Fruit fly (Drosophila melanogaster) whole organism, pupa: ENCODE data around the gene CG14147.

Experiments
- CG10348 ChIP-seq: fragments of 200-800 bp; sonication (Bioruptor generic); IDR thresholded peaks from 2 replicates; pipeline ENCODE4 v1.3.6; 2022; ENCODE audit warnings: missing biosample characterization, missing genetic modification characterization
- CG12605 ChIP-seq: fragments of 200-800 bp; sonication (Bioruptor generic); IDR thresholded peaks from 2 replicates; pipeline ENCODE4 v1.3.6; 2022; ENCODE audit warnings: missing biosample characterization, missing genetic modification characterization
- CG13204 ChIP-seq: fragments of 200-800 bp; sonication (Bioruptor generic); optimal IDR thresholded peaks from 2 replicates; lab custom pipeline; 2018; ENCODE audit warnings: missing biosample characterization, mild to moderate bottlenecking, missing genetic modification characterization, moderate library complexity
- CG14655 ChIP-seq: fragments of 200-800 bp; sonication (Bioruptor generic); optimal IDR thresholded peaks from 3 replicates; lab custom pipeline; 2017; ENCODE audit warnings: mild to moderate bottlenecking, missing biosample characterization, missing genetic modification reagents, missing genetic modification characterization
- CG15710 ChIP-seq: fragments of 200-800 bp; sonication (Bioruptor generic); optimal IDR thresholded peaks from 2 replicates; lab custom pipeline; 2018; ENCODE audit warnings: missing biosample characterization, mild to moderate bottlenecking, missing genetic modification characterization, moderate library complexity
- CG17806 ChIP-seq: fragments of 200-800 bp; sonication (Bioruptor generic); optimal IDR thresholded peaks from 2 replicates; lab custom pipeline; 2018; ENCODE audit warnings: missing biosample characterization, mild to moderate bottlenecking, missing genetic modification characterization, moderate library complexity
- CG32121 ChIP-seq: fragments of 200-800 bp; sonication (Bioruptor generic); IDR thresholded peaks from 2 replicates; pipeline ENCODE4 v1.3.6; 2022; ENCODE audit warnings: missing biosample characterization, missing genetic modification characterization
- CG34367 ChIP-seq: fragments of 200-800 bp; sonication (Bioruptor generic); optimal IDR thresholded peaks from 2 replicates; lab custom pipeline; 2018; ENCODE audit warnings: missing biosample characterization, mild to moderate bottlenecking, missing genetic modification characterization
- CG4496 ChIP-seq: fragments of 200-800 bp; sonication (Bioruptor generic); IDR thresholded peaks from 3 replicates; pipeline ENCODE4 v1.3.6; 2022; ENCODE audit warnings: missing biosample characterization, missing genetic modification characterization
- CG8159 ChIP-seq: fragments of 200-800 bp; sonication (Bioruptor generic); optimal IDR thresholded peaks from 3 replicates; lab custom pipeline; 2018; ENCODE audit warnings: missing biosample characterization, mild to moderate bottlenecking, missing genetic modification characterization, moderate library complexity
- CG9948 ChIP-seq: fragments of 200-800 bp; sonication (Bioruptor generic); optimal IDR thresholded peaks from 2 replicates; lab custom pipeline; 2018; ENCODE audit warnings: missing biosample characterization, mild to moderate bottlenecking, missing genetic modification characterization, moderate library complexity
- D1 ChIP-seq: fragments of 200-800 bp; sonication (Bioruptor generic); optimal IDR thresholded peaks from 2 replicates; lab custom pipeline; 2018; ENCODE audit warnings: missing biosample characterization, mild to moderate bottlenecking, missing genetic modification characterization, moderate library complexity
- EcR ChIP-seq: fragments of 200-800 bp; sonication (Bioruptor generic); optimal IDR thresholded peaks from 3 replicates; lab custom pipeline; 2019; ENCODE audit warnings: missing biosample characterization, missing genetic modification characterization, mild to moderate bottlenecking, moderate library complexity, missing genetic modification reagents
- Ets98B ChIP-seq: fragments of 200-800 bp; sonication (Bioruptor generic); IDR thresholded peaks from 2 replicates; pipeline ENCODE4 v1.3.6; 2022; ENCODE audit warnings: missing biosample characterization, missing genetic modification characterization
- Pif1A ChIP-seq: fragments of 200-800 bp; sonication (Bioruptor generic); optimal IDR thresholded peaks from 3 replicates; lab custom pipeline; 2016; ENCODE audit warnings: missing biosample characterization, missing genetic modification characterization
- Pif1B ChIP-seq: fragments of 200-800 bp; sonication (Bioruptor generic); optimal IDR thresholded peaks from 3 replicates; lab custom pipeline; 2016; ENCODE audit warnings: missing biosample characterization, missing genetic modification characterization
- Snoo ChIP-seq: fragments of 200-800 bp; sonication (Bioruptor generic); optimal IDR thresholded peaks from 3 replicates; lab custom pipeline; 2017; ENCODE audit warnings: missing biosample characterization, mild to moderate bottlenecking, missing genetic modification characterization, inconsistent platforms
- fd96Ca ChIP-seq: fragments of 200-800 bp; sonication (Bioruptor generic); IDR thresholded peaks from 3 replicates; pipeline ENCODE4 v1.3.6; 2022; ENCODE audit warnings: missing biosample characterization, missing genetic modification characterization
- gl ChIP-seq: fragments of 200-800 bp; sonication (Bioruptor generic); optimal IDR thresholded peaks from 2 replicates; lab custom pipeline; 2018; ENCODE audit warnings: missing biosample characterization, mild to moderate bottlenecking, missing genetic modification characterization
- rn ChIP-seq: fragments of 200-800 bp; sonication (Bioruptor generic); IDR thresholded peaks from 2 replicates; pipeline ENCODE4 v1.3.6; 2022; ENCODE audit warnings: missing biosample characterization, missing genetic modification characterization

The CG14147 gene

dm6 chr3L:11015203-11015602, 42.8 kb downstream of the CG14147 start:
- no peak for TF ChIP-seq CG8159 (tag; lab: Kevin White, UChicago)
- no peak for TF ChIP-seq CG34367
- no peak for TF ChIP-seq CG17806 (tag; lab: Kevin White, UChicago)
- TF ChIP-seq CG32121 (GFP tag; lab: Robert Waterston, UW), result no peak
- TF ChIP-seq CG10348 (GFP tag; lab: Robert Waterston, UW), result no peak
- TF ChIP-seq Snoo (tag; lab: Kevin White, UChicago), result no peak
- no peak for TF ChIP-seq rn (GFP tag; lab: Robert Waterston, UW)
- TF ChIP-seq Ets98B (GFP tag; lab: Robert Waterston, UW), result no peak
- TF ChIP-seq fd96Ca, result no peak
- no peak for TF ChIP-seq Pif1A
- no peak for TF ChIP-seq D1 (tag; lab: Kevin White, UChicago)
- no peak for TF ChIP-seq EcR (GFP tag; lab: Kevin White, UChicago)
- no peak for TF ChIP-seq CG4496
- TF ChIP-seq CG14655 (GFP tag; lab: Kevin White, UChicago), result no peak
- no peak for TF ChIP-seq CG9948 (tag; lab: Kevin White, UChicago)
- TF ChIP-seq CG15710 (tag; lab: Kevin White, UChicago), result no peak
- no peak for TF ChIP-seq gl (tag; lab: Kevin White, UChicago)

dm6 chr3L:11020058-11020457, 47.6 kb downstream of the CG14147 start:
- TF ChIP-seq fd96Ca (no peak), CG17806 (tag; lab: Kevin White, UChicago) (no peak), CG9948 (tag; lab: Kevin White, UChicago) (no peak), EcR (GFP tag; lab: Kevin White, UChicago) (no peak), CG34367 (no peak), CG32121 (GFP tag; lab: Robert Waterston, UW) (no peak), Ets98B (GFP tag; lab: Robert Waterston, UW) (no peak), CG12605 (no peak), CG8159 (tag; lab: Kevin White, UChicago) (no peak), Pif1A (no peak), CG4496 (no peak), CG13204 (GFP tag; lab: Kevin White, UChicago) (no peak), rn (GFP tag; lab: Robert Waterston, UW) (no peak), gl (tag; lab: Kevin White, UChicago) (no peak), CG10348 (GFP tag; lab: Robert Waterston, UW) (no peak), D1 (tag; lab: Kevin White, UChicago) (no peak), CG15710 (tag; lab: Kevin White, UChicago) (no peak), Pif1B (no peak), CG14655 (GFP tag; lab: Kevin White, UChicago) (no peak), Snoo (tag; lab: Kevin White, UChicago) (no peak)

DNA sequence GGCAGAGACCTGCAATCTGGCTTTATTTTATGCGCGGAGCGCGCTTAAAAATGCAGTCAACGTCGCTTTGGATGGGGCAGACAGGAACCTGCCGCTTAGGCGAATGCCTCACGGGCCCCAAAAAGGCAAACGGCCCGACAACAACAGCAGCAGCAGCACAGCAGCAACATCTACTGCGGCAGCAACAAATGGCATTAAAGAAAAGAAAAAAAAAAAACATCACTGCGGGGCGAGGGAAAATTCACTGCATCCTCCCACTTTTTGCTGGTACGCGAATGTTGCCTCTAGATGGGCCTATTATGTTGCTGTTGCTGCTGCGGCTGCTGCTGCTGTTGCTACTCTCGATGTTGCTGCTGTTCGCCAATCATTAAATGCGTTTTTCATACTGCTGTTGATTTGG, 49.5 kb downstream of the CG14147 start:
- TF ChIP-seq fd96Ca (0 out of 3 replicates have a peak, but pooled peaks have one; percentile 5), CG4496 (0 out of 3 replicates have a peak, but pooled peaks have one; percentile 27), Pif1B (no peak), CG13204 (GFP tag; lab: Kevin White, UChicago) (peak; percentile 87), EcR (GFP tag; lab: Kevin White, UChicago) (peak; percentile 51), CG10348 (GFP tag; lab: Robert Waterston, UW) (0 out of 2 replicates have a peak, but pooled peaks have one; percentile 26)
